Fruit fly (Drosophila melanogaster) whole organism, adult: Measurements from ENCODE around the gene CG32147.

ENCODE experiments used
- CG1620 ChIP-seq: fragments of 200-800 bp; sonication (Bioruptor generic); optimal IDR thresholded peaks from 2 replicates; lab custom pipeline; 2016; ENCODE audit warnings: missing biosample characterization, missing genetic modification characterization
- CG33017 ChIP-seq: fragments of 200-800 bp; sonication (Bioruptor generic); optimal IDR thresholded peaks from 2 replicates; lab custom pipeline; 2018; ENCODE audit warnings: missing biosample characterization, mild to moderate bottlenecking, missing genetic modification characterization, moderate library complexity
- CG5204 ChIP-seq: fragments of 200-800 bp; sonication (Bioruptor generic); optimal IDR thresholded peaks from 2 replicates; lab custom pipeline; 2016; ENCODE audit warnings: missing biosample characterization, missing genetic modification characterization
- Clk ChIP-seq: fragments of 200-800 bp; sonication (Bioruptor generic); optimal IDR thresholded peaks from 2 replicates; lab custom pipeline; 2017; ENCODE audit warnings: missing biosample characterization, missing genetic modification characterization
- Crg-1 ChIP-seq: fragments of 200-800 bp; sonication (Bioruptor generic); optimal IDR thresholded peaks from 2 replicates; lab custom pipeline; 2016; ENCODE audit warnings: missing biosample characterization, missing genetic modification characterization
- bab1 ChIP-seq: fragments of 200-800 bp; sonication (Bioruptor generic); optimal IDR thresholded peaks from 3 replicates; lab custom pipeline; 2019; ENCODE audit warnings: missing biosample characterization, mild to moderate bottlenecking, missing genetic modification characterization, moderate library complexity
- cnc ChIP-seq, 2 experiments: fragments of >200 bp; optimal IDR thresholded peaks; 2 replicates each; lab custom pipeline; 2017
- tj ChIP-seq: fragments of 200-800 bp; sonication (Bioruptor generic); optimal IDR thresholded peaks from 3 replicates; lab custom pipeline; 2017; ENCODE audit warnings: missing biosample characterization, mild to moderate bottlenecking, missing genetic modification characterization, moderate library complexity
- toe ChIP-seq: fragments of 200-800 bp; sonication (Bioruptor generic); optimal IDR thresholded peaks from 2 replicates; lab custom pipeline; 2016; ENCODE audit warnings: missing biosample characterization, missing genetic modification characterization

DNA sequence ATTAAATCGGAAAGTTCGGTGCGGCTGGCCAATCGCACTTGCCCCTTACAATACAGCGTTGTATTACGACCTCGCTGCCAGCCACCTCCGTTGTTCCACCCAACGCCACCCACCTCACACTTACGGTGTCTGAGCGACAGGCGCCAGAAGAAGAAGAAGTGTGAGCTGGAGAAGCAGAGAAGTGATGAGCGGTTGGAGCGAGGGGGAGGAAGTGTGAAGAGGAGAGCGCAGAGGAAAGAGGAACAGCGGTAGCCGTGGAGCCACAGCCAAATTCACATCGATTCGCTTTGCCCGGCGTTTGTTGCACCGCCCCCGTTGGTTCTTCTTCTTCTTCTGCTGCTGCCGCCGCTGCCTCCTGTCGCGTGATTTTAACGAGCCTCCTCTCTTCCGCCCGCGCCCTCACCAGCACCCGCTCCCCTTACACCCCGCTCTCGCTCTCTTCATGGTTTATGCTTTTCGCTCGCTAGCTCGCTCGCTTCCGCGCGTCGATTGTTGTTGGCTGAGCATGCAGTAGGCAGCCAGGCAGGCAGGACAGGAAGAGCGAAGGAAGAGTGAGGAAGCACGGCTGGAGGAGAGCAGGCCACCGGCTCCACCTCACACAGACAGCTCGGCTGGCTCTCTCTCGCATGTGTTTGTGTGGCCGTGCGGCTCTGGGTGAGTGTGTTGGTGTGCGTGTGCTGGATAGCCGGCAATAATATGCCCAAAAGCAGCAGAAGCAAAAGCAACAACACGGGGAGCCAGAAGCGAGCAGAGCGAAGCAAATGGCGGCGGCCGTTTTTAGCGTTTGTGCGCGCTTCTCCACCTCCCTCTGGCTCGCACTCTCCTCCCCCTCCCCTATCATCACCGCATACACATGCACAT is 39.6 kb downstream of the CG32147 start:
- TF ChIP-seq CG5204 (GFP tag; lab: Kevin White, UChicago) (no peak), Crg-1 (GFP tag; lab: Kevin White, UChicago) (no peak), toe (no peak), CG33017 (tag; lab: Kevin White, UChicago) (no peak), CG1620 (no peak), Clk (GFP tag; lab: Kevin White, UChicago) (no peak), bab1 (no peak), cnc (optimal IDR thresholded peaks at IDR 0.05; lab: Kevin White, UChicago) (no peak), tj (peak; percentile 6)
